Fruit fly (Drosophila melanogaster) whole organism, larva: Measurements from ENCODE around the gene CG16985.

Experiments used
- noc ChIP-seq: fragments of 200-800 bp; sonication (Bioruptor generic); optimal IDR thresholded peaks from 3 replicates; lab custom pipeline; 2019; ENCODE audit warnings: missing biosample characterization, mild to moderate bottlenecking, missing genetic modification characterization, moderate library complexity

Gene CG16985

DNA sequence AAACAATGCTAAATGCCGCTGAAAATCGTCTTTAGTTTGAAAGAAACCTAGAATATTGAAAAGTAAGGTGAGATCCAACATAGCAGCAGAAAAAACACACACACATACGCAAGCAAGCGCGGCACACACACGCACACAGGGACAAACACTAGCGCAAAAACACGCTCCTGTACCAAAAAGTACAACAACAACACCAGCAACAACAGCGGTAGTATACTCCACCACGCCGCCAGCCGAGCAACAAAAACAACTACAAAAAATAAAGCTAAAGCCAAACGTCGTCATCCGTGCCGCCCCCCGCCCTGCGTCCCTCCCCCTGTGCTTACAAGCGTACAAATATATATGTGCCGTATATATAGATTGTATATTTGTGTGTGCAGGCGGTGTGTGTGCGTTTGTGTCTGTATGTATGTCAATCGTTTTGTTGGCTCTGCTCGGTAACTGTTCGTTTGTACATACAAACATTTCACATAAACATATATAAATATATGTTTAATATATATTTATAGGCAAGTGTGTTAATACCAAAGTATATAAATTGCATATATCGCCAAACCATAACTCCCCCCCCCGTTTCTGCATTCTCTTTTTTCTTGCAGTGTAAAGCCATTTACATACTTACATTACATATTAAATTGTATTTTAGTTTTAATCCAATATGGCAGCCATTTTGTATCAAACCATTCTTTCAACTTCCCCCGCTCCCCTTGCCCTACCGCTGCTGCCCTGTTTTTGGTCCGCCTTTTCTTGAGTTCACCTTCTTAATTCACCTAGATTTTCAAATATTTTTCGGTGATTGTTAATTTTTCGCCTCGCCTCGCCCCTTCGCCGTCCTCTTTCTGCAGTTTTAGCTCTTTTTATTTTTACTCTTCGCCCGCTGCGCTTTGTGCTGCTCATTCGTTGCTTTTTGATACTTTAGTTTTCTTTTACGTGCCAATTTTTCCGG lies 37.2 kb downstream of the CG16985 start:
- TF ChIP-seq noc = no peak

DNA sequence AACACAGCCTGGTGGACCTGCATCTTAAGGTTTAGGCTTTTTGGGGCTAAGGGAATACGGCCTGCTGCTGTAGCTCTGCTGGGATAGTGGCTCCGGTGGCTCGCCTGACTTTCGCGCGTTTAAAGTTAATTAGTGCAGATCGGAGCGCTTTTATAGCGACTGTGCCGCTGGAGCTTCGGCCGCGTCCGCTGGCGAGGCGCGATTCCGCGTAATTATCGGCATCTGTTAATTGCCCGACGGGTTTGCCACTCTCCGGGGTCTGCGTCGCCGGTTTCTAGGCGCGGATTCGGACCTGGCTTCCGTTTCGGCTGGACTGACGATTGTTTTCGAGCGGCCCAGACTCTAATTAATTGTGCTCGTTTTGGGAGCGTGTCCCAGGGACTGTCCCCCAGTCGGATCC lies 44.2 kb downstream of the CG16985 start, which contains the start of gene CG14949:
Gene CG14949, minus strand, starts transcription at position 101 of the 400 bp plus-strand sequence.
- TF ChIP-seq noc = no peak

DNA sequence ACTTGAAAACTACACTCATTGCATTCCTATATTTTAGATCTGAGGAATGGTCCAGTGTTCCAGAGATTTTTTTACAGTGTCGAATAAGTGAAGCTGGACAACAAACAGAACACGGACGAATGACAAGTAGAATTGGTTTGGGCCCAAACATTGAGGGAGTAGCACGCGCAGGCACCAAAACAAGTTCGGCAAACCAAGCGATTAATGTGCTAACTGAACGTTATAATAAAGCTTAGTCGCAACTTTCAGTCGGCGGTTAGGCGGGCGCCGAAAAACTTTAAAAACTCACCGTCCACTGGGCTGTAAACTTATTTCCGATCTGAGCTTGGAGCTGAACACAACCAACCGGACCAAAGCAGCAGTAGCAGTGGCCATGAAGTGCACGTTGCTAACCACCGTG lies 46.0 kb downstream of the CG16985 start, which contains the start of gene CG1143:
Gene CG1143, plus strand, starts transcription at position 301 of the 400 bp plus-strand sequence.
- no peak for TF ChIP-seq noc

DNA sequence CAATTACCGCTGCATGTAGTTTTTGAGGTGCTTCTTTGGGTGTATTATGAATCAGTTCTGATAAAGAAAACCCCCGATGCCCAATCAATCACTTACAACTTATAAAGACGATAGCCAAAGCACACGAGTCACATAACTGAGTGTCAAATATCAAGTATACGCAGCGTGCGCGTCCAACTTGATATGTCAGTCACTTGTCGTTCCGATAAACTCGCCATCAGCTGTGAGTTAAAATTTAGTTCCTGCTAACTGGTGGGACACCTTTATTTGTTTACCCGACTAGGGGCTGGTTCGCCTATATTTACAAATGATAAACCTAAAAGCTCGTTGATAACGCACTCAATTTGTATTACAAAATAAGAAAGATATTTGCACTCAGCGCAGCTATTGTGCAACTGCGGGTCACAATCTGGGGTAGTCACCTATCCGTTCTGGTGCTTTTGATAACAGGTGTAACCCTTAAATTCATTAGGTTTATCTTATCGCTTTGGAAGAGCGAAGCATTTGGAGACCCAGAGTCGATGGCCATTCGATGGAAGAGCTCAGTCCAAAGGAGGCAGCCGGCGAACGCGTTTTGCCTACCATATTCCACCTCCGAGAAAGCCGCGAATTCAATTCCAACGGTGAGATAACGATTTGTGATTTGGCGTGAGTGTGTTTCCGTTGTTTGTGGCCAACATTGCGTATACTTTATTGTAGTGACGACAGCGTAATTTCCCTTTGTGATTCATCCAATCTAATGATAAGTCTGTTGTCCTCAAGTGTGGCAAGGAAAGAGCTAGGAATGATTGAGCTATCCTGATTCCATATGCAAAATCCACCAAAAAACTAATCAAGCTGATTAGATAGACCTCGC lies 48.7 kb downstream of the CG16985 start, which contains the start of gene CG1246:
Gene CG1246, plus strand, starts transcription at position 526 of the 856 bp plus-strand sequence.
- peak; percentile 68 for TF ChIP-seq noc
